Worm (Caenorhabditis elegans): ENCODE results near the gene cct-7.

- no peak for TF ChIP-seq pqm-1 (tag; optimal IDR thresholded peaks at IDR 0.05)
- no peak for TF ChIP-seq nhr-237 (tag; optimal IDR thresholded peaks at IDR 0.05)
- TF ChIP-seq unc-62 (GFP tag; optimal IDR thresholded peaks at IDR 0.05), result no peak
- TF ChIP-seq unc-39 (tag; optimal IDR thresholded peaks at IDR 0.05), result no peak
- TF ChIP-seq zag-1 (tag; optimal IDR thresholded peaks at IDR 0.05), result no peak
- no peak for TF ChIP-seq nhr-11 (tag; optimal IDR thresholded peaks at IDR 0.05)
- no peak for TF ChIP-seq nfya-1 (tag; optimal IDR thresholded peaks at IDR 0.05; ENCODE audit: insufficient read depth)
Observed at ce11 chrV:1908542-1908941, 36.5 kb downstream of the cct-7 start, which contains the start of gene srp-3.
